Worm (Caenorhabditis elegans): ENCODE data around the gene C16C8.4.
"Not testable (repeated sequence)": the region's sequence is repeated elsewhere in the genome, so short reads cannot be mapped to it uniquely, and the experiment has no call there.

The C16C8.4 gene

ce11 chrII:3458209-3458608 lies 14.0 kb upstream of the C16C8.4 start, which contains the start of the genes C16C8.26 and C16C8.19:
Gene C16C8.26 (minus strand): TSS chrII:3458309.
Gene C16C8.19 (plus strand): TSS chrII:3458487.
- no peak for TF ChIP-seq F57C9.4 (tag; optimal IDR thresholded peaks at IDR 0.05)
- TF ChIP-seq gei-17 (GFP tag; optimal IDR thresholded peaks at IDR 0.05): no peak
- TF ChIP-seq hmg-1.2 (GFP tag; IDR thresholded peaks at IDR 0.05): no peak
- no peak for TF ChIP-seq let-607 (tag; optimal IDR thresholded peaks at IDR 0.05)

- no peak for TF ChIP-seq hmg-1.2 (GFP tag; IDR thresholded peaks at IDR 0.05)
- TF ChIP-seq dpl-1 (GFP tag; optimal IDR thresholded peaks at IDR 0.05): no peak
- 0 out of 2 replicates have a peak, but pooled peaks have one; percentile 25 for TF ChIP-seq F33H1.4 (GFP tag; IDR thresholded peaks at IDR 0.05)
- TF ChIP-seq mcd-1 (GFP tag; IDR thresholded peaks at IDR 0.05): no peak
- no peak for TF ChIP-seq rpc-1 (optimal IDR thresholded peaks at IDR 0.05)
- TF ChIP-seq rpc-1 (tag; optimal IDR thresholded peaks at IDR 0.05): no peak
- TF ChIP-seq lsl-1 (GFP tag; optimal IDR thresholded peaks at IDR 0.05): peak; percentile 80
- TF ChIP-seq xnd-1 (tag; optimal IDR thresholded peaks at IDR 0.05): peak; percentile 7
- TF ChIP-seq athp-1 (tag; optimal IDR thresholded peaks at IDR 0.05): peak; percentile 20
- TF ChIP-seq F52B5.7 (tag; optimal IDR thresholded peaks at IDR 0.05): no peak
- peak; percentile 51; the same call in 1 of the 2 replicates for TF ChIP-seq madf-6 (GFP tag; IDR thresholded peaks at IDR 0.05)
Measured at ce11 chrII:3453521-3453920, 9.3 kb upstream of the C16C8.4 start, which contains the start of gene C16C8.11. Gene C16C8.11 (plus strand): TSS chrII:3453708.

ce11 chrII:3452421-3452820 lies 8.2 kb upstream of the C16C8.4 start, which contains the start of gene C16C8.12:
Gene C16C8.12 (plus strand): TSS chrII:3452721.
- no peak for TF ChIP-seq ets-4 (GFP tag; optimal IDR thresholded peaks at IDR 0.05)
- peak; percentile 72 for TF ChIP-seq lsl-1 (GFP tag; optimal IDR thresholded peaks at IDR 0.05)
- no peak for TF ChIP-seq nhr-90 (tag; optimal IDR thresholded peaks at IDR 0.05)
- no peak for TF ChIP-seq F23B12.7 (tag; optimal IDR thresholded peaks at IDR 0.05; ENCODE audit: insufficient read depth)
- TF ChIP-seq him-1 (tag; optimal IDR thresholded peaks at IDR 0.05): no peak
- peak; percentile 18; the same call in 1 of the 2 replicates for TF ChIP-seq D2030.7 (GFP tag; IDR thresholded peaks at IDR 0.05)

ce11 chrII:3449514-3449913 lies 5.3 kb upstream of the C16C8.4 start, which contains the start of gene C16C8.14:
Gene C16C8.14 (plus strand): TSS chrII:3449814.
- TF ChIP-seq tbx-9 (tag; optimal IDR thresholded peaks at IDR 0.05; ENCODE audit: borderline replicate concordance); F57A8.1 (GFP tag; optimal IDR thresholded peaks at IDR 0.05); ZK185.1 (tag; optimal IDR thresholded peaks at IDR 0.05; ENCODE audit: poor library complexity, severe bottlenecking): not testable (repeated sequence)

ce11 chrII:3448776-3449280 lies 4.6 kb upstream of the C16C8.4 start, which contains the start of gene C16C8.25:
Gene C16C8.25 (plus strand): TSS chrII:3449230.
- peak; percentile 72 for TF ChIP-seq lsl-1 (GFP tag; optimal IDR thresholded peaks at IDR 0.05)
- no peak for TF ChIP-seq ztf-6 (GFP tag; IDR thresholded peaks at IDR 0.05)
- TF ChIP-seq D2030.7 (GFP tag; IDR thresholded peaks at IDR 0.05): 0 out of 2 replicates have a peak, but pooled peaks have one; percentile 33
- no peak for TF ChIP-seq xnd-1 (tag; optimal IDR thresholded peaks at IDR 0.05)
- no peak for TF ChIP-seq nhr-179 (tag; optimal IDR thresholded peaks at IDR 0.05)
- TF ChIP-seq madf-6 (GFP tag; IDR thresholded peaks at IDR 0.05): peak; percentile 60; the same call in 1 of the 2 replicates
- no peak for TF ChIP-seq ccch-3 (GFP tag; optimal IDR thresholded peaks at IDR 0.05)

- TF ChIP-seq F52B5.7 (tag; optimal IDR thresholded peaks at IDR 0.05): no peak
- no peak for TF ChIP-seq F22D6.2 (tag; optimal IDR thresholded peaks at IDR 0.05)
- TF ChIP-seq madf-3 (GFP tag; IDR thresholded peaks at IDR 0.05): no peak
- no peak for TF ChIP-seq somi-1 (GFP tag; optimal IDR thresholded peaks at IDR 0.05)
- TF ChIP-seq D2030.7 (GFP tag; IDR thresholded peaks at IDR 0.05): no peak
- TF ChIP-seq nhr-120 (GFP tag; IDR thresholded peaks at IDR 0.05): no peak
- no peak for TF ChIP-seq F55B11.4 (tag; optimal IDR thresholded peaks at IDR 0.05; ENCODE audit: borderline replicate concordance, insufficient read depth)
- no peak for TF ChIP-seq ceh-79 (tag; optimal IDR thresholded peaks at IDR 0.05)
- TF ChIP-seq B0035.1 (tag; optimal IDR thresholded peaks at IDR 0.05): no peak
- TF ChIP-seq C06A6.2 (GFP tag; conservative IDR thresholded peaks at IDR 0.05): no peak
- no peak for TF ChIP-seq F49E8.2 (tag; optimal IDR thresholded peaks at IDR 0.05; ENCODE audit: insufficient read depth)
- TF ChIP-seq gei-17 (GFP tag; optimal IDR thresholded peaks at IDR 0.05): no peak
Measured at ce11 chrII:3447906-3448305, 3.7 kb upstream of the C16C8.4 start, which contains the start of gene C16C8.21. Gene C16C8.21 (plus strand): TSS chrII:3448206.
